Worm (Caenorhabditis elegans) whole organism, early embryonic: Measurements from ENCODE around the gene zmp-5.

ENCODE experiments used
- B0310.2 ChIP-seq: sonication (generic microtip); optimal IDR thresholded peaks from 2 replicates; lab custom pipeline; 2016; ENCODE audit warnings: mild to moderate bottlenecking, missing genetic modification characterization, missing compliant biosample characterization
- ama-1 ChIP-seq: fragments of 150-350 bp; optimal IDR thresholded peaks from 2 replicates; lab custom pipeline; 2014
- ceh-13 ChIP-seq: fragments of 200-800 bp; sonication (Bioruptor generic); optimal IDR thresholded peaks from 2 replicates; lab custom pipeline; 2018; ENCODE audit warnings: mild to moderate bottlenecking, missing genetic modification characterization, missing compliant biosample characterization
- flt-1 ChIP-seq: fragments of 200-800 bp; sonication (Bioruptor generic); IDR thresholded peaks from 2 replicates; pipeline ENCODE4 v1.3.6; 2022; ENCODE audit warnings: missing genetic modification characterization, missing compliant biosample characterization
- hmg-4 ChIP-seq: fragments of 200-800 bp; sonication (Bioruptor generic); optimal IDR thresholded peaks from 2 replicates; lab custom pipeline; 2018; ENCODE audit warnings: mild to moderate bottlenecking, missing genetic modification characterization, missing compliant biosample characterization
- tbx-11 ChIP-seq: fragments of 200-800 bp; sonication (Bioruptor generic); IDR thresholded peaks from 2 replicates; pipeline ENCODE4 v1.3.6; 2022; ENCODE audit warnings: missing genetic modification characterization, missing compliant biosample characterization

- TF ChIP-seq hmg-4 (no peak), ama-1 (lab: Kevin White, UChicago) (no peak), flt-1 (GFP tag; lab: Robert Waterston, UW) (no peak), tbx-11 (GFP tag; lab: Robert Waterston, UW) (no peak), B0310.2 (tag; lab: Kevin White, UChicago) (no peak), ceh-13 (no peak)
Observed at ce11 chrX:12637978-12638377, 8.9 kb upstream of the zmp-5 start.
